Fruit fly (Drosophila melanogaster) whole organism, embryonic: ENCODE measurements around the gene CG2003.

Experiments used
- Abd-B ChIP-seq: fragments of 200-800 bp; sonication (Bioruptor generic); optimal IDR thresholded peaks from 2 replicates; lab custom pipeline; 2018; ENCODE audit warnings: missing biosample characterization, mild to moderate bottlenecking, missing genetic modification characterization, moderate library complexity
- CG10209 ChIP-seq: fragments of 200-800 bp; sonication (Bioruptor generic); optimal IDR thresholded peaks from 3 replicates; lab custom pipeline; 2017; ENCODE audit warnings: missing biosample characterization, mild to moderate bottlenecking, missing genetic modification characterization, missing genetic modification reagents
- CG10274 ChIP-seq: fragments of 200-800 bp; sonication (Bioruptor generic); optimal IDR thresholded peaks from 3 replicates; lab custom pipeline; 2017; ENCODE audit warnings: missing biosample characterization, mild to moderate bottlenecking, missing genetic modification characterization
- CG10979 ChIP-seq: fragments of 200-800 bp; sonication (Bioruptor generic); optimal IDR thresholded peaks from 2 replicates; lab custom pipeline; 2018; ENCODE audit warnings: missing biosample characterization, mild to moderate bottlenecking, missing genetic modification characterization, moderate library complexity
- CG12219 ChIP-seq: fragments of 200-800 bp; sonication (Bioruptor generic); optimal IDR thresholded peaks from 3 replicates; lab custom pipeline; 2018; ENCODE audit warnings: missing biosample characterization, mild to moderate bottlenecking, missing genetic modification characterization
- CG12942 ChIP-seq: fragments of 200-800 bp; sonication (Bioruptor generic); optimal IDR thresholded peaks from 3 replicates; lab custom pipeline; 2016; ENCODE audit warnings: missing biosample characterization, missing genetic modification characterization
- CG13296 ChIP-seq: fragments of 200-800 bp; sonication (Bioruptor generic); optimal IDR thresholded peaks from 3 replicates; lab custom pipeline; 2018; ENCODE audit warnings: missing biosample characterization, mild to moderate bottlenecking, missing genetic modification characterization
- CG1529 ChIP-seq: fragments of 200-800 bp; sonication (Bioruptor generic); optimal IDR thresholded peaks from 3 replicates; lab custom pipeline; 2018; ENCODE audit warnings: missing biosample characterization, missing genetic modification characterization
- CG17612 ChIP-seq: fragments of 200-800 bp; sonication (Bioruptor generic); IDR thresholded peaks from 2 replicates; pipeline ENCODE4 v1.3.6; 2022; ENCODE audit warnings: missing biosample characterization, missing genetic modification characterization
- CG2120 ChIP-seq: fragments of 200-800 bp; sonication (Bioruptor generic); optimal IDR thresholded peaks from 3 replicates; lab custom pipeline; 2016; ENCODE audit warnings: missing biosample characterization, missing genetic modification characterization
- CG2199 ChIP-seq: fragments of 200-800 bp; sonication (Bioruptor generic); IDR thresholded peaks from 3 replicates; pipeline ENCODE4 v1.3.6; 2022; ENCODE audit warnings: missing biosample characterization, missing genetic modification characterization
- CG2678 ChIP-seq: fragments of 200-800 bp; sonication (Bioruptor generic); optimal IDR thresholded peaks from 3 replicates; lab custom pipeline; 2019; ENCODE audit warnings: missing biosample characterization, mild to moderate bottlenecking, missing genetic modification characterization, moderate library complexity
- CG2712 ChIP-seq: fragments of 200-800 bp; optimal IDR thresholded peaks from 3 replicates; lab custom pipeline; 2019; ENCODE audit warnings: missing biosample characterization, mild to moderate bottlenecking, missing genetic modification characterization, moderate library complexity
- CG34422 ChIP-seq: fragments of 200-800 bp; sonication (Bioruptor generic); IDR thresholded peaks from 3 replicates; pipeline ENCODE4 v1.3.6; 2022; ENCODE audit warnings: missing biosample characterization, missing genetic modification characterization
- CG3995 ChIP-seq: fragments of 200-800 bp; sonication (Bioruptor generic); optimal IDR thresholded peaks from 3 replicates; lab custom pipeline; 2016; ENCODE audit warnings: missing biosample characterization, missing genetic modification characterization
- CG4328 ChIP-seq: fragments of 200-800 bp; sonication (Bioruptor generic); optimal IDR thresholded peaks from 3 replicates; lab custom pipeline; 2017; ENCODE audit warnings: missing biosample characterization, missing genetic modification reagents, missing genetic modification characterization
- CG6791 ChIP-seq: fragments of 200-800 bp; sonication (Bioruptor generic); IDR thresholded peaks from 3 replicates; pipeline ENCODE4 v1.3.6; 2022; ENCODE audit warnings: missing biosample characterization, missing genetic modification characterization; ENCODE audit not compliant: partially characterized antibody
- CG6813 ChIP-seq: fragments of 200-800 bp; sonication (Bioruptor generic); optimal IDR thresholded peaks from 2 replicates; lab custom pipeline; 2017; ENCODE audit warnings: missing biosample characterization, missing genetic modification characterization, mild to moderate bottlenecking, moderate library complexity, missing genetic modification reagents
- CG7271 ChIP-seq: fragments of 200-800 bp; sonication (Bioruptor generic); optimal IDR thresholded peaks from 2 replicates; lab custom pipeline; 2018; ENCODE audit warnings: missing biosample characterization, mild to moderate bottlenecking, missing genetic modification characterization, moderate library complexity
- Dip3 ChIP-seq: fragments of 200-800 bp; sonication (Bioruptor generic); optimal IDR thresholded peaks from 3 replicates; lab custom pipeline; 2016; ENCODE audit warnings: missing biosample characterization, missing genetic modification characterization
- Drgx ChIP-seq: fragments of 200-800 bp; sonication (Bioruptor generic); IDR thresholded peaks from 2 replicates; pipeline ENCODE4 v1.3.6; 2022; ENCODE audit warnings: missing biosample characterization, missing genetic modification characterization
- Elba2 ChIP-seq: fragments of 200-800 bp; sonication (Bioruptor generic); optimal IDR thresholded peaks from 3 replicates; lab custom pipeline; 2016; ENCODE audit warnings: missing biosample characterization, missing genetic modification characterization
- Fer2 ChIP-seq: fragments of 200-800 bp; sonication (Bioruptor generic); optimal IDR thresholded peaks from 2 replicates; lab custom pipeline; 2018; ENCODE audit warnings: missing biosample characterization, mild to moderate bottlenecking, missing genetic modification characterization, moderate library complexity
- H15 ChIP-seq: fragments of 200-800 bp; sonication (Bioruptor generic); IDR thresholded peaks from 3 replicates; pipeline ENCODE4 v1.3.6; 2022; ENCODE audit warnings: missing biosample characterization, missing genetic modification characterization
- Hmx ChIP-seq: fragments of 200-800 bp; sonication (Bioruptor generic); optimal IDR thresholded peaks from 2 replicates; lab custom pipeline; 2016; ENCODE audit warnings: missing biosample characterization, missing genetic modification characterization
- Lpt ChIP-seq: fragments of >200 bp; optimal IDR thresholded peaks from 2 replicates; lab custom pipeline; 2018; ENCODE audit warnings: missing biosample characterization, missing genetic modification characterization
- Mes4 ChIP-seq: fragments of 200-800 bp; sonication (Bioruptor generic); optimal IDR thresholded peaks from 2 replicates; lab custom pipeline; 2016; ENCODE audit warnings: missing biosample characterization, missing genetic modification characterization
- Pdp1 ChIP-seq, 2 experiments: fragments of 200-800 bp; sonication (Bioruptor generic); optimal IDR thresholded peaks; 3 replicates each; lab custom pipeline; 2016; ENCODE audit warnings: missing biosample characterization in 2 of 2, missing genetic modification characterization in 2 of 2, mild to moderate bottlenecking in 1 of 2, moderate library complexity in 1 of 2
- Ptx1 ChIP-seq: fragments of 200-800 bp; sonication (Bioruptor generic); IDR thresholded peaks from 2 replicates; pipeline ENCODE4 v1.3.6; 2022; ENCODE audit warnings: missing biosample characterization, missing genetic modification characterization
- Sox102F ChIP-seq: fragments of 200-800 bp; sonication (Bioruptor generic); optimal IDR thresholded peaks from 2 replicates; lab custom pipeline; 2018; ENCODE audit warnings: missing biosample characterization, mild to moderate bottlenecking, missing genetic modification characterization, moderate library complexity
- ase ChIP-seq: fragments of 200-800 bp; sonication (Bioruptor generic); IDR thresholded peaks from 3 replicates; pipeline ENCODE4 v1.3.6; 2022; ENCODE audit warnings: missing biosample characterization, missing genetic modification characterization
- bbx ChIP-seq: fragments of 200-800 bp; sonication (Bioruptor generic); IDR thresholded peaks from 2 replicates; pipeline ENCODE4 v1.3.6; 2022; ENCODE audit warnings: missing biosample characterization, missing genetic modification characterization; ENCODE audit not compliant: partially characterized antibody
- bigmax ChIP-seq: fragments of 200-800 bp; sonication (Bioruptor generic); optimal IDR thresholded peaks from 2 replicates; lab custom pipeline; 2018; ENCODE audit warnings: missing biosample characterization, mild to moderate bottlenecking, missing genetic modification characterization
- crc ChIP-seq: fragments of 200-800 bp; sonication (Bioruptor generic); optimal IDR thresholded peaks from 2 replicates; lab custom pipeline; 2016; ENCODE audit warnings: missing biosample characterization, missing genetic modification characterization
- cwo ChIP-seq: fragments of 200-800 bp; sonication (Bioruptor generic); optimal IDR thresholded peaks from 3 replicates; lab custom pipeline; 2017; ENCODE audit warnings: missing biosample characterization, missing genetic modification characterization, mild to moderate bottlenecking, moderate library complexity, missing genetic modification reagents
- dati ChIP-seq: fragments of 200-800 bp; sonication (Bioruptor generic); IDR thresholded peaks from 2 replicates; pipeline ENCODE4 v1.3.6; 2022; ENCODE audit warnings: missing biosample characterization, missing genetic modification characterization
- dm ChIP-seq: fragments of 200-800 bp; sonication (Bioruptor generic); optimal IDR thresholded peaks from 3 replicates; lab custom pipeline; 2016; ENCODE audit warnings: missing biosample characterization, missing genetic modification characterization
- dmrt11E ChIP-seq: fragments of 200-800 bp; sonication (Bioruptor generic); optimal IDR thresholded peaks from 3 replicates; lab custom pipeline; 2018; ENCODE audit warnings: missing biosample characterization, mild to moderate bottlenecking, missing genetic modification characterization, moderate library complexity
- fd3F ChIP-seq: fragments of 200-800 bp; sonication (Bioruptor generic); optimal IDR thresholded peaks from 2 replicates; lab custom pipeline; 2018; ENCODE audit warnings: missing biosample characterization, mild to moderate bottlenecking, missing genetic modification characterization, moderate library complexity
- gce ChIP-seq: fragments of 200-800 bp; sonication (Bioruptor generic); IDR thresholded peaks from 3 replicates; pipeline ENCODE4 v1.3.6; 2022; ENCODE audit warnings: missing biosample characterization, missing genetic modification characterization
- gsb ChIP-seq: fragments of 200-800 bp; sonication (Bioruptor generic); IDR thresholded peaks from 2 replicates; pipeline ENCODE4 v1.3.6; 2022; ENCODE audit warnings: missing biosample characterization, missing genetic modification characterization
- hb ChIP-seq: fragments of 200-800 bp; sonication (Bioruptor generic); IDR thresholded peaks from 3 replicates; pipeline ENCODE4 v1.3.6; 2022; ENCODE audit warnings: missing biosample characterization, missing genetic modification characterization; ENCODE audit not compliant: partially characterized antibody
- nmo ChIP-seq: fragments of 200-800 bp; sonication (Bioruptor generic); optimal IDR thresholded peaks from 2 replicates; lab custom pipeline; 2018; ENCODE audit warnings: missing biosample characterization, mild to moderate bottlenecking, missing genetic modification characterization, moderate library complexity
- pho ChIP-seq: fragments of 200-800 bp; sonication (Bioruptor generic); optimal IDR thresholded peaks from 2 replicates; lab custom pipeline; 2016; ENCODE audit warnings: missing biosample characterization, missing genetic modification characterization
- pzg ChIP-seq: fragments of 200-800 bp; sonication (Bioruptor generic); optimal IDR thresholded peaks from 3 replicates; lab custom pipeline; 2018; ENCODE audit warnings: missing biosample characterization, mild to moderate bottlenecking, missing genetic modification characterization, moderate library complexity
- ranshi ChIP-seq: fragments of 200-800 bp; sonication (Bioruptor generic); IDR thresholded peaks from 2 replicates; pipeline ENCODE4 v1.3.6; 2022; ENCODE audit warnings: missing biosample characterization, missing genetic modification characterization
- scrt ChIP-seq: fragments of 200-800 bp; sonication (Bioruptor generic); optimal IDR thresholded peaks from 2 replicates; lab custom pipeline; 2018; ENCODE audit warnings: missing biosample characterization, mild to moderate bottlenecking, missing genetic modification characterization, moderate library complexity
- tll ChIP-seq, 2 experiments: fragments of 200-800 bp in 1 of 2; fragments of >200 bp in 1 of 2; sonication (Bioruptor generic) in 1 of 2; optimal IDR thresholded peaks; 2 replicates each; lab custom pipeline; 2017 to 2019; ENCODE audit warnings: missing biosample characterization in 2 of 2, missing genetic modification characterization in 2 of 2, mild to moderate bottlenecking in 1 of 2, moderate library complexity in 1 of 2
- ttk ChIP-seq: fragments of 200-800 bp; sonication (Bioruptor generic); IDR thresholded peaks from 2 replicates; pipeline ENCODE4 v2.1.2; 2022; ENCODE audit warnings: missing biosample characterization, missing genetic modification characterization
- tx ChIP-seq: fragments of 200-800 bp; sonication (Bioruptor generic); optimal IDR thresholded peaks from 2 replicates; lab custom pipeline; 2016; ENCODE audit warnings: missing biosample characterization, missing genetic modification characterization
- wor ChIP-seq: fragments of 200-800 bp; sonication (Bioruptor generic); IDR thresholded peaks from 2 replicates; pipeline ENCODE4 v1.3.6; 2022; ENCODE audit warnings: missing biosample characterization, missing genetic modification characterization

The CG2003 gene

dm6 chr3R:31945684-31946083 lies 32.2 kb upstream of the CG2003 start (continued):
- TF ChIP-seq Drgx (no peak), ttk (no peak), Fer2 (tag; lab: Kevin White, UChicago) (no peak), ranshi (GFP tag; lab: Robert Waterston, UW) (no peak), CG2712 (tag; lab: Kevin White, UChicago) (peak; percentile 12), dmrt11E (tag; lab: Kevin White, UChicago) (no peak), bbx (peak; percentile 52; the same call in 1 of the 2 replicates), CG10274 (GFP tag; lab: Kevin White, UChicago) (no peak), pho (GFP tag; lab: Kevin White, UChicago) (no peak), Ptx1 (GFP tag; lab: Robert Waterston, UW) (no peak), CG7271 (tag; lab: Kevin White, UChicago) (no peak), CG13296 (GFP tag; lab: Kevin White, UChicago) (no peak), wor (GFP tag; lab: Robert Waterston, UW) (no peak), Pdp1 (GFP tag; optimal IDR thresholded peaks at IDR 0.05; lab: Kevin White, UChicago) (peak in 1 of 2 experiments; percentile 37), CG12942 (GFP tag; lab: Kevin White, UChicago) (no peak), tx (no peak), crc (no peak), Elba2 (no peak), dati (GFP tag; lab: Robert Waterston, UW) (no peak), CG1529 (peak; percentile 8), bigmax (GFP tag; lab: Kevin White, UChicago) (no peak), H15 (no peak), fd3F (GFP tag; lab: Kevin White, UChicago) (no peak), Sox102F (GFP tag; lab: Kevin White, UChicago) (peak; percentile 1), CG2120 (GFP tag; lab: Kevin White, UChicago) (no peak), gce (GFP tag; lab: Robert Waterston, UW) (no peak), Lpt (GFP tag; lab: Kevin White, UChicago) (no peak), CG2199 (GFP tag; lab: Robert Waterston, UW) (peak; percentile 75; the same call in 1 of the 3 replicates), pzg (GFP tag; lab: Kevin White, UChicago) (no peak), dm (no peak), scrt (GFP tag; lab: Kevin White, UChicago) (no peak), CG6791 (GFP tag; lab: Robert Waterston, UW) (no peak), CG10209 (GFP tag; lab: Kevin White, UChicago) (no peak), CG4328 (GFP tag; lab: Kevin White, UChicago) (no peak), Dip3 (no peak), CG3995 (GFP tag; lab: Kevin White, UChicago) (no peak), ase (GFP tag; lab: Robert Waterston, UW) (no peak), hb (GFP tag; lab: Robert Waterston, UW) (no peak), nmo (GFP tag; lab: Kevin White, UChicago) (no peak), tll (GFP tag; optimal IDR thresholded peaks at IDR 0.05; lab: Kevin White, UChicago) (peak in 1 of 2 experiments; percentile 24), gsb (GFP tag; lab: Robert Waterston, UW) (no peak), CG12219 (GFP tag; lab: Kevin White, UChicago) (peak; percentile 0), CG10979 (tag; lab: Kevin White, UChicago) (peak; percentile 17), CG2678 (tag; lab: Kevin White, UChicago) (peak; percentile 7), Hmx (GFP tag; lab: Kevin White, UChicago) (no peak), CG17612 (GFP tag; lab: Robert Waterston, UW) (no peak), CG34422 (GFP tag; lab: Robert Waterston, UW) (no peak), Abd-B (GFP tag; lab: Kevin White, UChicago) (no peak), cwo (GFP tag; lab: Kevin White, UChicago) (no peak), Mes4 (GFP tag; lab: Kevin White, UChicago) (no peak), CG6813 (GFP tag; lab: Kevin White, UChicago) (no peak)
